Worm (Caenorhabditis elegans) whole organism, mixed stage, embryonic: ENCODE data around the gene C02B8.3.

ENCODE experiments used
- bed-3 ChIP-seq: fragments of 200-800 bp; sonication (Bioruptor generic); optimal IDR thresholded peaks from 3 replicates; lab custom pipeline; 2018; ENCODE audit warnings: mild to moderate bottlenecking, missing genetic modification characterization, moderate library complexity, missing compliant biosample characterization
- elt-1 ChIP-seq: sonication (generic microtip); optimal IDR thresholded peaks from 2 replicates; lab custom pipeline; 2017; ENCODE audit warnings: missing genetic modification characterization, mild to moderate bottlenecking, missing compliant biosample characterization, antibody characterized with exemption, moderate library complexity, borderline replicate concordance; ENCODE audit not compliant: insufficient read depth
- elt-3 ChIP-seq: fragments of 150-350 bp; optimal IDR thresholded peaks from 2 replicates; lab custom pipeline; 2014; ENCODE audit warnings: missing biosample characterization, missing genetic modification characterization
- flh-1 ChIP-seq: fragments of 200-800 bp; sonication (Bioruptor generic); optimal IDR thresholded peaks from 2 replicates; lab custom pipeline; 2018; ENCODE audit warnings: mild to moderate bottlenecking, missing genetic modification characterization, moderate library complexity, missing compliant biosample characterization
- hlh-1 ChIP-seq: fragments of 150-350 bp; optimal IDR thresholded peaks from 2 replicates; lab custom pipeline; 2014; ENCODE audit warnings: missing biosample characterization, missing genetic modification reagents, missing genetic modification characterization
- lin-13 ChIP-seq: fragments of 150-350 bp; optimal IDR thresholded peaks from 2 replicates; lab custom pipeline; 2014; ENCODE audit warnings: missing biosample characterization, missing genetic modification characterization
- nhr-28 ChIP-seq: fragments of 150-350 bp; optimal IDR thresholded peaks from 2 replicates; lab custom pipeline; 2014; ENCODE audit warnings: missing biosample characterization, missing genetic modification characterization
- pha-4 ChIP-seq: fragments of 150-350 bp; optimal IDR thresholded peaks from 2 replicates; lab custom pipeline; 2018; ENCODE audit warnings: missing biosample characterization, missing genetic modification reagents, missing genetic modification characterization
- sem-2 ChIP-seq: fragments of 200-800 bp; sonication (Bioruptor generic); optimal IDR thresholded peaks from 2 replicates; lab custom pipeline; 2018; ENCODE audit warnings: mild to moderate bottlenecking, missing genetic modification characterization, missing compliant biosample characterization
- snpc-4 ChIP-seq: fragments of 150-350 bp; optimal IDR thresholded peaks from 2 replicates; lab custom pipeline; 2014; ENCODE audit warnings: missing biosample characterization, missing genetic modification characterization
- sptf-1 ChIP-seq: sonication (generic microtip); optimal IDR thresholded peaks from 2 replicates; lab custom pipeline; 2017; ENCODE audit warnings: mild to moderate bottlenecking, missing genetic modification characterization, moderate library complexity, missing compliant biosample characterization
- unc-62 ChIP-seq: fragments of 150-350 bp; optimal IDR thresholded peaks from 2 replicates; lab custom pipeline; 2014; ENCODE audit warnings: missing biosample characterization, missing genetic modification reagents, missing genetic modification characterization
- zip-8 ChIP-seq: fragments of 150-350 bp; optimal IDR thresholded peaks from 2 replicates; lab custom pipeline; 2014; ENCODE audit warnings: missing biosample characterization, missing genetic modification characterization

DNA sequence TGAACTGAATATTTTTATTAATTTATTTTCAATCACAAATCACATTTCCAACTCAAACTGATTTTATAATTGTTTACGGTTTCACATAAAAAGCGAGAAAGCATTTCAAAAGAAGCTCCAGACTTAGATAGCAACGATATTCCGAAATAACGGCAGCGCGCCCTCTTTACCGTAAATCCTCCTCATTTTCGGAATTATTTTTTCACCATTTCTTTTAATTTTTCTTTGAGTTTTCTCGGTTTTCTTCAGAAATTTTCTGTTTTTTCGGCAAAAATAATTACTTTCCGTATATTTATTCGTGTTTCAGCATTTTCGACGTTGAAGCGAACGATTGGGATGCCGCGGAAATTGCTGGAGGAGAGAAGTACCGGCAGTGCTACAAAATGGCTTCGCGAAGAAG lies 8.2 kb downstream of the C02B8.3 start, which contains the start of gene C02B8.1:
- no peak for TF ChIP-seq lin-13
- TF ChIP-seq elt-1 (tag; lab: Kevin White, UChicago), result no peak
- no peak for TF ChIP-seq snpc-4
- no peak for TF ChIP-seq sptf-1 (tag; lab: Kevin White, UChicago)
- TF ChIP-seq elt-3 (tag; lab: Kevin White, UChicago), result no peak
- no peak for TF ChIP-seq unc-62 (GFP tag; lab: Kevin White, UChicago)
- no peak for TF ChIP-seq nhr-28 (tag; lab: Kevin White, UChicago)
- TF ChIP-seq zip-8 (tag; lab: Kevin White, UChicago), result no peak
- TF ChIP-seq sem-2, result no peak
- TF ChIP-seq flh-1 (GFP tag; lab: Kevin White, UChicago), result no peak
- no peak for TF ChIP-seq bed-3 (GFP tag; lab: Kevin White, UChicago)
- TF ChIP-seq pha-4 (tag; lab: Kevin White, UChicago), result no peak
- no peak for TF ChIP-seq hlh-1 (tag; lab: Kevin White, UChicago)
